Fruit fly (Drosophila melanogaster) whole organism, embryonic: ENCODE results near the gene CG8236.

Experiments
- Blimp-1 ChIP-seq: fragments of 200-800 bp; sonication (Bioruptor generic); optimal IDR thresholded peaks from 3 replicates; lab custom pipeline; 2018; ENCODE audit warnings: missing biosample characterization, missing genetic modification characterization, mild to moderate bottlenecking, moderate library complexity, missing genetic modification reagents
- CG12236 ChIP-seq: fragments of 200-800 bp; sonication (Bioruptor generic); optimal IDR thresholded peaks from 2 replicates; lab custom pipeline; 2016; ENCODE audit warnings: missing biosample characterization, missing genetic modification characterization
- CG1233 ChIP-seq: fragments of 200-800 bp; sonication (Bioruptor generic); optimal IDR thresholded peaks from 4 replicates; lab custom pipeline; 2018; ENCODE audit warnings: missing biosample characterization, mild to moderate bottlenecking, missing genetic modification characterization
- CG13894 ChIP-seq: fragments of 200-800 bp; sonication (Bioruptor generic); optimal IDR thresholded peaks from 3 replicates; lab custom pipeline; 2018; ENCODE audit warnings: missing biosample characterization, mild to moderate bottlenecking, missing genetic modification characterization, moderate library complexity
- CG14710 ChIP-seq: fragments of 200-800 bp; sonication (Bioruptor generic); optimal IDR thresholded peaks from 3 replicates; lab custom pipeline; 2019; ENCODE audit warnings: missing biosample characterization, mild to moderate bottlenecking, missing genetic modification characterization, moderate library complexity
- CG14860 ChIP-seq: fragments of 200-800 bp; sonication (Bioruptor generic); IDR thresholded peaks from 3 replicates; pipeline ENCODE4 v1.3.6; 2022; ENCODE audit warnings: missing biosample characterization, missing genetic modification characterization; ENCODE audit not compliant: partially characterized antibody
- CG15073 ChIP-seq: fragments of 200-800 bp; sonication (Bioruptor generic); optimal IDR thresholded peaks from 2 replicates; lab custom pipeline; 2016; ENCODE audit warnings: missing biosample characterization, missing genetic modification characterization
- CG1529 ChIP-seq: fragments of 200-800 bp; sonication (Bioruptor generic); optimal IDR thresholded peaks from 3 replicates; lab custom pipeline; 2018; ENCODE audit warnings: missing biosample characterization, missing genetic modification characterization
- CG15479 ChIP-seq: fragments of 200-800 bp; sonication (Bioruptor generic); optimal IDR thresholded peaks from 3 replicates; lab custom pipeline; 2019; ENCODE audit warnings: missing biosample characterization, mild to moderate bottlenecking, missing genetic modification characterization, moderate library complexity
- CG17359 ChIP-seq: fragments of 200-800 bp; sonication (Bioruptor generic); optimal IDR thresholded peaks from 3 replicates; lab custom pipeline; 2018; ENCODE audit warnings: missing biosample characterization, mild to moderate bottlenecking, missing genetic modification characterization, moderate library complexity
- CG1832 ChIP-seq: fragments of 200-800 bp; sonication (Bioruptor generic); optimal IDR thresholded peaks from 2 replicates; lab custom pipeline; 2017; ENCODE audit warnings: missing biosample characterization, mild to moderate bottlenecking, missing genetic modification characterization, inconsistent platforms
- CG18476 ChIP-seq: fragments of 200-800 bp; sonication (Bioruptor generic); optimal IDR thresholded peaks from 2 replicates; lab custom pipeline; 2016; ENCODE audit warnings: missing biosample characterization, mild to moderate bottlenecking, missing genetic modification characterization
- CG32772 ChIP-seq: fragments of 200-800 bp; sonication (Bioruptor generic); IDR thresholded peaks from 2 replicates; pipeline ENCODE4 v1.3.6; 2022; ENCODE audit warnings: missing biosample characterization, missing genetic modification characterization
- CG34422 ChIP-seq: fragments of 200-800 bp; sonication (Bioruptor generic); IDR thresholded peaks from 3 replicates; pipeline ENCODE4 v1.3.6; 2022; ENCODE audit warnings: missing biosample characterization, missing genetic modification characterization
- CG4404 ChIP-seq: fragments of 200-800 bp; sonication (Bioruptor generic); IDR thresholded peaks from 2 replicates; pipeline ENCODE4 v1.3.6; 2022; ENCODE audit warnings: missing biosample characterization, missing genetic modification characterization
- CG7372 ChIP-seq: fragments of 200-800 bp; sonication (Bioruptor generic); IDR thresholded peaks from 2 replicates; pipeline ENCODE4 v1.3.6; 2022; ENCODE audit warnings: missing biosample characterization, missing genetic modification characterization
- D19A ChIP-seq: fragments of 200-800 bp; optimal IDR thresholded peaks from 3 replicates; lab custom pipeline; 2019; ENCODE audit warnings: missing biosample characterization, mild to moderate bottlenecking, missing genetic modification characterization, moderate library complexity
- Drgx ChIP-seq: fragments of 200-800 bp; sonication (Bioruptor generic); IDR thresholded peaks from 2 replicates; pipeline ENCODE4 v1.3.6; 2022; ENCODE audit warnings: missing biosample characterization, missing genetic modification characterization
- Hr51 ChIP-seq, 2 experiments: fragments of 200-800 bp; sonication (Bioruptor generic); optimal IDR thresholded peaks; 2 replicates in 1 of 2; 3 replicates in 1 of 2; lab custom pipeline; 2016 to 2018; ENCODE audit warnings: missing biosample characterization in 2 of 2, missing genetic modification characterization in 2 of 2, mild to moderate bottlenecking in 1 of 2, moderate library complexity in 1 of 2
- Jarid2 ChIP-seq: fragments of 200-800 bp; sonication (Bioruptor generic); optimal IDR thresholded peaks from 3 replicates; lab custom pipeline; 2017; ENCODE audit warnings: mild to moderate bottlenecking, missing biosample characterization, missing genetic modification reagents, missing genetic modification characterization
- Med ChIP-seq: fragments of 200-800 bp; sonication (Bioruptor generic); peaks from one replicate; lab custom pipeline; 2016; ENCODE audit warnings: missing biosample characterization, missing genetic modification characterization, mild to moderate bottlenecking, inconsistent platforms, moderate library complexity
- Neu2 ChIP-seq: fragments of 200-800 bp; sonication (Bioruptor generic); optimal IDR thresholded peaks from 3 replicates; lab custom pipeline; 2016; ENCODE audit warnings: missing biosample characterization, missing genetic modification characterization, borderline replicate concordance
- Opbp ChIP-seq: fragments of 200-800 bp; sonication (Bioruptor generic); IDR thresholded peaks from 3 replicates; pipeline ENCODE4 v1.3.6; 2022; ENCODE audit warnings: missing biosample characterization, missing genetic modification characterization; ENCODE audit not compliant: partially characterized antibody
- TFAM ChIP-seq: fragments of 200-800 bp; sonication (Bioruptor generic); optimal IDR thresholded peaks from 2 replicates; lab custom pipeline; 2017; ENCODE audit warnings: missing biosample characterization, missing genetic modification characterization, inconsistent platforms
- Trl ChIP-seq, 3 experiments: fragments of >200 bp in 2 of 3; fragments of 200-800 bp in 1 of 3; sonication (Bioruptor generic) in 1 of 3; optimal IDR thresholded peaks; 2 replicates in 1 of 3; 3 replicates in 2 of 3; lab custom pipeline; 2016 to 2017; ENCODE audit warnings: missing biosample characterization in 1 of 3, missing genetic modification characterization in 1 of 3
- Xbp1 ChIP-seq: fragments of 200-800 bp; sonication (Bioruptor generic); optimal IDR thresholded peaks from 3 replicates; lab custom pipeline; 2016; ENCODE audit warnings: missing biosample characterization, mild to moderate bottlenecking, missing genetic modification characterization
- bab2 ChIP-seq: fragments of 200-800 bp; sonication (Bioruptor generic); optimal IDR thresholded peaks from 2 replicates; lab custom pipeline; 2016; ENCODE audit warnings: missing biosample characterization, missing genetic modification characterization
- bbx ChIP-seq: fragments of 200-800 bp; sonication (Bioruptor generic); IDR thresholded peaks from 2 replicates; pipeline ENCODE4 v1.3.6; 2022; ENCODE audit warnings: missing biosample characterization, missing genetic modification characterization; ENCODE audit not compliant: partially characterized antibody
- bsh ChIP-seq, 2 experiments: fragments of 200-800 bp; sonication (Bioruptor generic); optimal IDR thresholded peaks; 2 replicates each; lab custom pipeline; 2017 to 2018; ENCODE audit warnings: mild to moderate bottlenecking in 2 of 2, missing biosample characterization in 2 of 2, missing genetic modification characterization in 2 of 2, moderate library complexity in 1 of 2
- chinmo ChIP-seq: fragments of 200-800 bp; sonication (Bioruptor generic); IDR thresholded peaks from 4 replicates; pipeline ENCODE4 v1.3.6; 2022; ENCODE audit warnings: missing biosample characterization, missing genetic modification characterization; ENCODE audit not compliant: partially characterized antibody
- ci ChIP-seq: fragments of 200-800 bp; sonication (Bioruptor generic); IDR thresholded peaks from 3 replicates; pipeline ENCODE4 v1.3.6; 2022; ENCODE audit warnings: missing biosample characterization, missing genetic modification characterization
- corto ChIP-seq: fragments of 200-800 bp; sonication (Bioruptor generic); optimal IDR thresholded peaks from 2 replicates; lab custom pipeline; 2016; ENCODE audit warnings: missing biosample characterization, mild to moderate bottlenecking, missing genetic modification characterization, moderate library complexity
- crol ChIP-seq: fragments of 200-800 bp; sonication (Bioruptor generic); IDR thresholded peaks from 2 replicates; pipeline ENCODE4 v1.3.6; 2022; ENCODE audit warnings: missing biosample characterization, missing genetic modification characterization
- fd102C ChIP-seq: fragments of 200-800 bp; sonication (Bioruptor generic); optimal IDR thresholded peaks from 2 replicates; lab custom pipeline; 2018; ENCODE audit warnings: missing biosample characterization, mild to moderate bottlenecking, missing genetic modification characterization, moderate library complexity
- fru ChIP-seq: fragments of >200 bp; optimal IDR thresholded peaks from 2 replicates; lab custom pipeline; 2017
- kni ChIP-seq: fragments of 200-800 bp; sonication (Bioruptor generic); optimal IDR thresholded peaks from 3 replicates; lab custom pipeline; 2017; ENCODE audit warnings: mild to moderate bottlenecking, missing biosample characterization, missing genetic modification reagents, missing genetic modification characterization
- nom ChIP-seq: fragments of 200-800 bp; sonication (Bioruptor generic); optimal IDR thresholded peaks from 2 replicates; lab custom pipeline; 2017; ENCODE audit warnings: missing biosample characterization, missing genetic modification characterization, mild to moderate bottlenecking, moderate library complexity, missing genetic modification reagents
- peb ChIP-seq: fragments of 200-800 bp; sonication (Bioruptor generic); IDR thresholded peaks from 2 replicates; pipeline ENCODE4 v1.3.6; 2022; ENCODE audit warnings: missing biosample characterization, missing genetic modification characterization
- pfk ChIP-seq: fragments of 200-800 bp; sonication (Bioruptor generic); optimal IDR thresholded peaks from 2 replicates; lab custom pipeline; 2018; ENCODE audit warnings: missing biosample characterization, mild to moderate bottlenecking, missing genetic modification characterization, moderate library complexity
- salm ChIP-seq: fragments of 200-800 bp; sonication (Bioruptor generic); optimal IDR thresholded peaks from 2 replicates; lab custom pipeline; 2018; ENCODE audit warnings: missing biosample characterization, mild to moderate bottlenecking, missing genetic modification characterization
- sens ChIP-seq: fragments of 200-800 bp; sonication (Bioruptor generic); peaks from one replicate; lab custom pipeline; 2016; ENCODE audit warnings: missing biosample characterization, missing genetic modification characterization
- sqz ChIP-seq: fragments of 200-800 bp; sonication (Bioruptor generic); optimal IDR thresholded peaks from 3 replicates; lab custom pipeline; 2018; ENCODE audit warnings: missing biosample characterization, mild to moderate bottlenecking, missing genetic modification characterization
- tll ChIP-seq, 2 experiments: fragments of 200-800 bp in 1 of 2; fragments of >200 bp in 1 of 2; sonication (Bioruptor generic) in 1 of 2; optimal IDR thresholded peaks; 2 replicates each; lab custom pipeline; 2017 to 2019; ENCODE audit warnings: missing biosample characterization in 2 of 2, missing genetic modification characterization in 2 of 2, mild to moderate bottlenecking in 1 of 2, moderate library complexity in 1 of 2
- yki ChIP-seq: fragments of >200 bp; optimal IDR thresholded peaks from 3 replicates; lab custom pipeline; 2018
- z ChIP-seq: fragments of 200-800 bp; sonication (Bioruptor generic); IDR thresholded peaks from 3 replicates; pipeline ENCODE4 v1.3.6; 2022; ENCODE audit warnings: missing biosample characterization, missing genetic modification characterization

The CG8236 gene

DNA sequence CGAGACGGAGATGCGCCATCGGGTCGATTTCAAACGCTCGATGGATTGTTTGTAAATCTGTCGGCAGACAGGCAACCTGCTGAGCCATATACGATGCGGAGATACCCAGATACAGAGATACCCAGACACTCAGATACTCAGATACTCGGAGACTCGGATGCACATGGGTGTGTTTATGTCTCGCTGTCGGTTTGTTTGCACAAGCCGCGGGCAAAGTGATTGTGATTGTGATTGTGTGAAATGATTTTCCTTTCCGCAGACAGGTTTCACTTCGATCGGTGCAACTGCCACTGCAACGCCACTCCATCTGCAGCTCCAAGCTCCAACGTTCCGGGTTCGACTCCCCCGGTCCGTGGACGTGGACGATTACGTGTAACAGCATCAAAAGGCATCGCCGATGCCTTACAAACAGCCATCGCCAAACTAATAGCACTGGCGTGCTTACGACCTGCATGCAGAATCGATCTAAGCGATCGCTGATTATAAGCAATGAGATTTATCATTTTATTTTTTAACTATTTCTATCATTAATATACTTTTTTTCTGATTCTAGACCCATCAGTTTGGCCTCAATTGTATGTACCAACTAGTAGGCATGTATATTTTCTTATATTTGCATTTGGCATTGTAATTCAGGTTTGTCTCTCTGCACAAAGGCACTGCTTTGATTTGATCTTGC, 19.7 kb downstream of the CG8236 start (continued):
- peak; percentile 70 for TF ChIP-seq CG17359 (tag; lab: Kevin White, UChicago)
- no peak for TF ChIP-seq Neu2 (GFP tag; lab: Kevin White, UChicago)
- peak; percentile 61 for TF ChIP-seq Xbp1 (GFP tag; lab: Kevin White, UChicago)
- peak in 1 of 2 experiments; percentile 74 for TF ChIP-seq Hr51 (GFP tag; optimal IDR thresholded peaks at IDR 0.05; lab: Kevin White, UChicago)
- TF ChIP-seq salm (tag; lab: Kevin White, UChicago): peak; percentile 22
- TF ChIP-seq crol: no peak
- no peak for TF ChIP-seq fd102C (GFP tag; lab: Kevin White, UChicago)
- TF ChIP-seq CG15073: no peak
- TF ChIP-seq D19A: peak; percentile 47
- 0 out of 2 replicates have a peak, but pooled peaks have one; percentile 10 for TF ChIP-seq CG4404 (GFP tag; lab: Robert Waterston, UW)

DNA sequence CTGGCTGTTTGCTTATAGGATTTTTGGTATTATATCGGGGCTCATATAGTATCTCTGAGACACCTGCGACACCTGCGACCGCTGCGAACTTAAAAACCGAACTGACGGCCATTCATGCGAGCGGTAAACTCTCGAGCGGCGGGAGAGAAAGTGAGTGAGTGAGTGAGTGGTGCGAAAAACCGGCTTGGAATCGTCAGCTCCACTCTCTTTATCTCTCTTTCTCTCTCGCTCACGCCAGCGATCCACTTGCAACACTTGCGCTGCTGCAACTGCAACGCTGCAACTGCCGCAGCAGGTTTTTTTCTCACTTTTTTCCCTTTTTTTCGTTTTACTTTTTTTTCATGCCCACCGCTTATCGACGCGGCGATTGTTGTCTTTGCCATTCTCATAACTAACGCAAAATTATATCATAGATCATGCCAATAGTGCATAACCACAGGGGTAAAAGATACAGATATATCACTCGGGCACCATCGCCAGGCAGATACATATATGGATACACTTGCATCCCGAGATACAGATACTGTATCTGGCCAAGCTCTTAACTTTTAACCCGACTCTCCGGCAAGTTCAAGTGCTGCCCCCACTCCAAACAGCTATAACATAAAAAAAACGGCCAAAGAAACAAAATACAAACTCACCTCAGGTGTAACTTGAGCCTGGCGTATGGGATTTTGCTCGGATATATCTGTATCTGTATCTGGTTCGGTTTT, 23.4 kb downstream of the CG8236 start:
- TF ChIP-seq fru (lab: Kevin White, UChicago): no peak
- TF ChIP-seq CG1233 (GFP tag; lab: Kevin White, UChicago): no peak
- TF ChIP-seq nom (GFP tag; lab: Kevin White, UChicago): peak; percentile 94
- 0 out of 4 replicates have a peak, but pooled peaks have one; percentile 40 for TF ChIP-seq chinmo (GFP tag; lab: Robert Waterston, UW)
- TF ChIP-seq corto: peak; percentile 29
- TF ChIP-seq CG12236 (GFP tag; lab: Kevin White, UChicago): no peak
- peak; percentile 36 for TF ChIP-seq yki (lab: Kevin White, UChicago)
- TF ChIP-seq CG1832 (GFP tag; lab: Kevin White, UChicago): peak; percentile 54
- 0 out of 3 replicates have a peak, but pooled peaks have one; percentile 49 for TF ChIP-seq Opbp (GFP tag; lab: Robert Waterston, UW)
- no peak for TF ChIP-seq tll (GFP tag; optimal IDR thresholded peaks at IDR 0.05; lab: Kevin White, UChicago)
- no peak for TF ChIP-seq CG34422 (GFP tag; lab: Robert Waterston, UW)
- TF ChIP-seq ci (GFP tag; lab: Robert Waterston, UW): 0 out of 3 replicates have a peak, but pooled peaks have one; percentile 24
- peak; percentile 37 for TF ChIP-seq CG15479 (GFP tag; lab: Kevin White, UChicago)
- peak; percentile 26; the same call in 1 of the 2 replicates for TF ChIP-seq CG32772
- TF ChIP-seq CG1529: no peak
- peak in 1 of 2 experiments; percentile 84 for TF ChIP-seq bsh (GFP tag; optimal IDR thresholded peaks at IDR 0.05; lab: Kevin White, UChicago)
- TF ChIP-seq sqz: peak; percentile 64
- no peak for TF ChIP-seq pfk
- 0 out of 2 replicates have a peak, but pooled peaks have one; percentile 10 for TF ChIP-seq bbx
- peak; percentile 2 for TF ChIP-seq CG13894 (tag; lab: Kevin White, UChicago)
- TF ChIP-seq Blimp-1 (GFP tag; lab: Kevin White, UChicago): peak; percentile 87
- TF ChIP-seq sens (GFP tag; lab: Kevin White, UChicago): peak; percentile 60
- TF ChIP-seq z: peak; percentile 89
- no peak for TF ChIP-seq CG18476 (GFP tag; lab: Kevin White, UChicago)
- peak; percentile 62 for TF ChIP-seq Med
- TF ChIP-seq bab2: no peak
- TF ChIP-seq CG14710 (tag; lab: Kevin White, UChicago): no peak
- TF ChIP-seq Trl (optimal IDR thresholded peaks at IDR 0.05; lab: Kevin White, UChicago): peak; percentile 27 to 80
- no peak for TF ChIP-seq Trl (GFP tag; optimal IDR thresholded peaks at IDR 0.05; lab: Kevin White, UChicago)
- peak; percentile 50 for TF ChIP-seq kni (GFP tag; lab: Kevin White, UChicago)
- TF ChIP-seq CG14860: 0 out of 3 replicates have a peak, but pooled peaks have one; percentile 37
- TF ChIP-seq Jarid2 (GFP tag; lab: Kevin White, UChicago): peak; percentile 62
- no peak for TF ChIP-seq CG7372 (GFP tag; lab: Robert Waterston, UW)
- TF ChIP-seq peb (GFP tag; lab: Robert Waterston, UW): no peak
- no peak for TF ChIP-seq TFAM (GFP tag; lab: Kevin White, UChicago)
- TF ChIP-seq Drgx (GFP tag; lab: Robert Waterston, UW): peak; percentile 51; the same call in 1 of the 2 replicates
